Worm (Caenorhabditis elegans) whole organism, mixed stage, embryonic: ENCODE measurements around the gene Y17D7C.1.

Source experiments
- elt-3 ChIP-seq: fragments of 150-350 bp; optimal IDR thresholded peaks from 2 replicates; lab custom pipeline; 2014; ENCODE audit warnings: missing biosample characterization, missing genetic modification characterization
- hlh-1 ChIP-seq: fragments of 150-350 bp; optimal IDR thresholded peaks from 2 replicates; lab custom pipeline; 2014; ENCODE audit warnings: missing biosample characterization, missing genetic modification reagents, missing genetic modification characterization
- mep-1 ChIP-seq: fragments of 150-350 bp; optimal IDR thresholded peaks from 2 replicates; lab custom pipeline; 2017; ENCODE audit warnings: missing biosample characterization, missing genetic modification reagents, missing genetic modification characterization, inconsistent platforms
- nhr-76 ChIP-seq: sonication (generic microtip); optimal IDR thresholded peaks from 2 replicates; lab custom pipeline; 2017; ENCODE audit warnings: missing biosample characterization, missing genetic modification characterization
- unc-39 ChIP-seq: fragments of 150-350 bp; optimal IDR thresholded peaks from 2 replicates; lab custom pipeline; 2014; ENCODE audit warnings: missing biosample characterization, missing genetic modification characterization

ce11 chrV:18719412-18719811 lies 13.0 kb downstream of the Y17D7C.1 start:
- TF ChIP-seq nhr-76 (tag; lab: Kevin White, UChicago) (no peak), unc-39 (no peak), elt-3 (tag; lab: Kevin White, UChicago) (no peak), hlh-1 (tag; lab: Kevin White, UChicago) (no peak), mep-1 (tag; lab: Kevin White, UChicago) (no peak)
